Worm (Caenorhabditis elegans) whole organism, L1 larva: ENCODE results near the gene asna-1.

Experiments used
- C04F5.9 ChIP-seq: sonication (generic microtip); optimal IDR thresholded peaks from 2 replicates; lab custom pipeline; 2016; ENCODE audit warnings: missing genetic modification characterization, missing compliant biosample characterization
- C16A3.4 ChIP-seq: fragments of 150-350 bp; optimal IDR thresholded peaks from 2 replicates; lab custom pipeline; 2014; ENCODE audit warnings: missing biosample characterization, missing genetic modification characterization
- aly-2 ChIP-seq: fragments of 150-350 bp; optimal IDR thresholded peaks from 2 replicates; lab custom pipeline; 2014; ENCODE audit warnings: missing biosample characterization, missing genetic modification characterization
- blmp-1 ChIP-seq: fragments of 150-350 bp; optimal IDR thresholded peaks from 2 replicates; lab custom pipeline; 2014; ENCODE audit warnings: missing biosample characterization, missing genetic modification characterization
- ceh-90 ChIP-seq: sonication (generic microtip); optimal IDR thresholded peaks from 2 replicates; lab custom pipeline; 2016; ENCODE audit warnings: missing genetic modification characterization, missing compliant biosample characterization
- dpl-1 ChIP-seq, 3 experiments: fragments of 150-350 bp in 2 of 3; sonication (generic microtip) in 1 of 3; optimal IDR thresholded peaks; 2 replicates each; lab custom pipeline; 2014 to 2017; ENCODE audit warnings: missing biosample characterization in 3 of 3, missing genetic modification characterization in 3 of 3, missing genetic modification reagents in 3 of 3
- dsc-1 ChIP-seq: sonication (generic microtip); optimal IDR thresholded peaks from 2 replicates; lab custom pipeline; 2016; ENCODE audit warnings: mild to moderate bottlenecking, missing genetic modification characterization, missing compliant biosample characterization
- efl-1 ChIP-seq, 4 experiments: fragments of 150-350 bp; optimal IDR thresholded peaks in 3 of 4; peaks in 1 of 4; 1 replicate in 1 of 4; 2 replicates in 3 of 4; lab custom pipeline; 2014; ENCODE audit warnings: missing biosample characterization in 2 of 4, missing genetic modification characterization in 2 of 4, missing genetic modification reagents in 2 of 4
- efl-3 ChIP-seq: fragments of 200-800 bp; sonication (Bioruptor generic); optimal IDR thresholded peaks from 2 replicates; lab custom pipeline; 2018; ENCODE audit warnings: mild to moderate bottlenecking, missing genetic modification characterization, missing compliant biosample characterization
- egl-13 ChIP-seq: sonication (generic microtip); optimal IDR thresholded peaks from 2 replicates; lab custom pipeline; 2016; ENCODE audit warnings: missing genotype, missing genetic modification reagents, missing genetic modification characterization, missing compliant biosample characterization
- elt-3 ChIP-seq, 6 experiments: fragments of 150-350 bp in 1 of 6; sonication (generic microtip); optimal IDR thresholded peaks; 2 replicates each; lab custom pipeline; 2017 to 2018; ENCODE audit warnings: missing biosample characterization in 6 of 6, missing genetic modification characterization in 6 of 6, inconsistent platforms in 1 of 6
- fkh-8 ChIP-seq: sonication (generic microtip); optimal IDR thresholded peaks from 2 replicates; lab custom pipeline; 2016; ENCODE audit warnings: mild to moderate bottlenecking, missing genetic modification characterization, missing compliant biosample characterization
- hpl-2 ChIP-seq: fragments of 150-350 bp; optimal IDR thresholded peaks from 2 replicates; lab custom pipeline; 2014; ENCODE audit warnings: missing biosample characterization, missing genetic modification reagents, missing genetic modification characterization
- lin-13 ChIP-seq: fragments of 150-350 bp; optimal IDR thresholded peaks from 2 replicates; lab custom pipeline; 2014; ENCODE audit warnings: missing biosample characterization, missing genetic modification reagents, missing genetic modification characterization
- lin-14 ChIP-seq: fragments of 200-800 bp; sonication (Bioruptor generic); optimal IDR thresholded peaks from 2 replicates; lab custom pipeline; 2018; ENCODE audit warnings: mild to moderate bottlenecking, missing genetic modification characterization, moderate library complexity, missing compliant biosample characterization
- lin-15B ChIP-seq: fragments of 150-350 bp; sonication (generic microtip); optimal IDR thresholded peaks from 3 replicates; lab custom pipeline; 2014; ENCODE audit warnings: missing biosample characterization, missing genetic modification characterization
- lin-35 ChIP-seq, 2 experiments: fragments of 150-350 bp; optimal IDR thresholded peaks; 2 replicates each; lab custom pipeline; 2014; ENCODE audit warnings: missing biosample characterization in 2 of 2, missing genetic modification characterization in 2 of 2, missing genetic modification reagents in 2 of 2
- lin-39 ChIP-seq: fragments of 150-350 bp; optimal IDR thresholded peaks from 2 replicates; lab custom pipeline; 2014; ENCODE audit warnings: missing biosample characterization, missing genetic modification reagents, missing genetic modification characterization
- lsy-2 ChIP-seq, 2 experiments: fragments of 150-350 bp; optimal IDR thresholded peaks; 2 replicates each; lab custom pipeline; 2014; ENCODE audit warnings: missing biosample characterization in 2 of 2, missing genetic modification characterization in 2 of 2
- mdl-1 ChIP-seq, 2 experiments: fragments of 150-350 bp; optimal IDR thresholded peaks; 2 replicates each; lab custom pipeline; 2014 to 2017; ENCODE audit warnings: missing biosample characterization in 2 of 2, missing genetic modification characterization in 2 of 2, inconsistent platforms in 1 of 2
- mep-1 ChIP-seq: fragments of 150-350 bp; optimal IDR thresholded peaks from 2 replicates; lab custom pipeline; 2014; ENCODE audit warnings: missing biosample characterization, missing genetic modification characterization
- nhr-19 ChIP-seq: fragments of 200-800 bp; sonication (Bioruptor generic); conservative IDR thresholded peaks from 2 replicates; pipeline ENCODE4 v1.3.6; 2022; ENCODE audit warnings: missing genetic modification characterization, missing compliant biosample characterization
- nhr-20 ChIP-seq: sonication (generic microtip); optimal IDR thresholded peaks from 2 replicates; lab custom pipeline; 2016; ENCODE audit warnings: mild to moderate bottlenecking, missing genetic modification characterization, missing compliant biosample characterization
- nhr-71 ChIP-seq: sonication (generic microtip); optimal IDR thresholded peaks from 2 replicates; lab custom pipeline; 2016; ENCODE audit warnings: mild to moderate bottlenecking, missing genetic modification characterization, moderate library complexity, missing compliant biosample characterization
- nhr-84 ChIP-seq: sonication (generic microtip); optimal IDR thresholded peaks from 2 replicates; lab custom pipeline; 2017; ENCODE audit warnings: missing biosample characterization, missing genetic modification characterization
- nhr-85 ChIP-seq: sonication (generic microtip); peaks from one replicate; lab custom pipeline; 2016; ENCODE audit warnings: missing genetic modification characterization, inconsistent platforms, missing compliant biosample characterization
- nhr-90 ChIP-seq: sonication (generic microtip); optimal IDR thresholded peaks from 2 replicates; lab custom pipeline; 2016; ENCODE audit warnings: mild to moderate bottlenecking, missing genetic modification characterization, missing compliant biosample characterization; ENCODE audit not compliant: poor library complexity
- pqm-1 ChIP-seq: sonication (generic microtip); optimal IDR thresholded peaks from 3 replicates; lab custom pipeline; 2017; ENCODE audit warnings: missing biosample characterization, missing genetic modification characterization
- rnt-1 ChIP-seq: sonication (generic microtip); optimal IDR thresholded peaks from 2 replicates; lab custom pipeline; 2016; ENCODE audit warnings: mild to moderate bottlenecking, missing genetic modification characterization, moderate library complexity, missing compliant biosample characterization
- skn-1 ChIP-seq: fragments of 150-350 bp; optimal IDR thresholded peaks from 2 replicates; lab custom pipeline; 2014; ENCODE audit warnings: missing biosample characterization, missing genetic modification characterization
- snu-23 ChIP-seq: sonication (generic microtip); optimal IDR thresholded peaks from 2 replicates; lab custom pipeline; 2016; ENCODE audit warnings: missing genetic modification characterization, missing compliant biosample characterization
- swsn-7 ChIP-seq: sonication (generic microtip); optimal IDR thresholded peaks from 2 replicates; lab custom pipeline; 2016; ENCODE audit warnings: missing genetic modification characterization, missing compliant biosample characterization
- tlp-1 ChIP-seq: fragments of 150-350 bp; optimal IDR thresholded peaks from 2 replicates; lab custom pipeline; 2014; ENCODE audit warnings: missing biosample characterization, missing genetic modification characterization
- unc-30 ChIP-seq: sonication (generic microtip); optimal IDR thresholded peaks from 2 replicates; lab custom pipeline; 2017; ENCODE audit warnings: missing biosample characterization, missing genetic modification characterization
- unc-62 ChIP-seq: fragments of 150-350 bp; optimal IDR thresholded peaks from 2 replicates; lab custom pipeline; 2014; ENCODE audit warnings: missing biosample characterization, missing genetic modification reagents, missing genetic modification characterization
- vab-15 ChIP-seq: sonication (generic microtip); optimal IDR thresholded peaks from 2 replicates; lab custom pipeline; 2017; ENCODE audit warnings: missing genotype, mild to moderate bottlenecking, missing genetic modification characterization, missing compliant biosample characterization
- xbp-1 ChIP-seq: sonication (generic microtip); optimal IDR thresholded peaks from 2 replicates; lab custom pipeline; 2016; ENCODE audit warnings: missing genetic modification characterization, missing compliant biosample characterization
- zag-1 ChIP-seq: fragments of 150-350 bp; optimal IDR thresholded peaks from 2 replicates; lab custom pipeline; 2014; ENCODE audit warnings: missing biosample characterization, missing genetic modification characterization
- zip-4 ChIP-seq: fragments of 200-800 bp; sonication (Bioruptor generic); optimal IDR thresholded peaks from 2 replicates; lab custom pipeline; 2018; ENCODE audit warnings: mild to moderate bottlenecking, missing genetic modification characterization, moderate library complexity, missing compliant biosample characterization
- ztf-11 ChIP-seq, 2 experiments: sonication (generic microtip); optimal IDR thresholded peaks; 2 replicates each; lab custom pipeline; 2016 to 2017; ENCODE audit warnings: missing genetic modification characterization in 2 of 2, missing biosample characterization in 1 of 2, missing compliant biosample characterization in 1 of 2
- ztf-4 ChIP-seq: fragments of 150-350 bp; optimal IDR thresholded peaks from 2 replicates; lab custom pipeline; 2014; ENCODE audit warnings: missing biosample characterization, missing genetic modification characterization

The asna-1 gene

ce11 chrIII:8922061-8922460 is 27.2 kb downstream of the asna-1 start (continued):
- TF ChIP-seq nhr-84 (tag; lab: Kevin White, UChicago) = no peak
- no peak for TF ChIP-seq xbp-1 (tag; lab: Kevin White, UChicago)
- TF ChIP-seq lin-35 (GFP tag; optimal IDR thresholded peaks at IDR 0.05; lab: Kevin White, UChicago) = peak in 1 of 2 experiments; percentile 14
- TF ChIP-seq ztf-4 (tag; lab: Kevin White, UChicago) = peak; percentile 77
- peak; percentile 20 for TF ChIP-seq swsn-7 (tag; lab: Kevin White, UChicago)
- TF ChIP-seq nhr-85 (tag; lab: Kevin White, UChicago) = peak; percentile 73
- TF ChIP-seq dsc-1 (tag; lab: Kevin White, UChicago) = no peak
- TF ChIP-seq lin-13 (GFP tag; lab: Kevin White, UChicago) = no peak
- no peak for TF ChIP-seq efl-3
- no peak for TF ChIP-seq C16A3.4 (tag; lab: Kevin White, UChicago)
- TF ChIP-seq hpl-2 = no peak
- no peak for TF ChIP-seq vab-15 (tag; lab: Kevin White, UChicago)
- TF ChIP-seq egl-13 (tag; lab: Kevin White, UChicago) = no peak
- TF ChIP-seq rnt-1 (tag; lab: Kevin White, UChicago) = no peak
- TF ChIP-seq lsy-2 (tag; optimal IDR thresholded peaks at IDR 0.05; lab: Kevin White, UChicago) = peak in 1 of 2 experiments; percentile 25
- TF ChIP-seq unc-62 (GFP tag; lab: Kevin White, UChicago) = no peak
- TF ChIP-seq C04F5.9 (tag; lab: Kevin White, UChicago) = no peak
- TF ChIP-seq fkh-8 (tag; lab: Kevin White, UChicago) = no peak

ce11 chrIII:8923240-8923734 is 28.4 kb downstream of the asna-1 start, which contains the start of gene glb-1:
Gene glb-1 (minus strand): TSS chrIII:8923290.
- TF ChIP-seq elt-3 (tag; optimal IDR thresholded peaks at IDR 0.05; lab: Kevin White, UChicago) (peak in 1 of 6 experiments; percentile 3), dpl-1 (GFP tag; optimal IDR thresholded peaks at IDR 0.05; lab: Kevin White, UChicago) (peak in 2 of 3 experiments; percentile 8 to 25), mdl-1 (tag; optimal IDR thresholded peaks at IDR 0.05; lab: Kevin White, UChicago) (no peak), nhr-71 (tag; lab: Kevin White, UChicago) (peak; percentile 3), pqm-1 (tag; lab: Kevin White, UChicago) (no peak), aly-2 (tag; lab: Kevin White, UChicago) (no peak), snu-23 (GFP tag; lab: Kevin White, UChicago) (peak; percentile 30), ztf-11 (tag; optimal IDR thresholded peaks at IDR 0.05; lab: Kevin White, UChicago) (no peak), blmp-1 (peak; percentile 69), zip-4 (no peak), nhr-20 (tag; lab: Kevin White, UChicago) (peak; percentile 67), nhr-85 (tag; lab: Kevin White, UChicago) (peak; percentile 81), lsy-2 (tag; optimal IDR thresholded peaks at IDR 0.05; lab: Kevin White, UChicago) (peak; percentile 17), nhr-90 (tag; lab: Kevin White, UChicago) (no peak), efl-1 (optimal IDR thresholded peaks at IDR 0.05; lab: Kevin White, UChicago) (peak in 1 of 2 experiments; percentile 2), efl-1 (GFP tag; optimal IDR thresholded peaks at IDR 0.05 in 1 of 2; lab: Kevin White, UChicago) (no peak), nhr-19 (GFP tag; lab: Robert Waterston, UW) (no peak), egl-13 (tag; lab: Kevin White, UChicago) (no peak), mep-1 (peak; percentile 35), skn-1 (peak; percentile 85), lin-14 (GFP tag; lab: Kevin White, UChicago) (peak; percentile 72)
- TF ChIP-seq, all 84 proteins: peak for 12

ce11 chrIII:8923937-8924336 is 29.1 kb downstream of the asna-1 start, which contains the start of gene ZK637.12:
Gene ZK637.12 (plus strand): TSS chrIII:8924237.
- no peak for TF ChIP-seq ztf-11 (tag; optimal IDR thresholded peaks at IDR 0.05; lab: Kevin White, UChicago)
- no peak for TF ChIP-seq zag-1
- no peak for TF ChIP-seq lin-15B
- no peak for TF ChIP-seq unc-30 (tag; lab: Kevin White, UChicago)
- no peak for TF ChIP-seq lin-14 (GFP tag; lab: Kevin White, UChicago)
- TF ChIP-seq tlp-1 (tag; lab: Kevin White, UChicago) = no peak
- no peak for TF ChIP-seq ceh-90 (tag; lab: Kevin White, UChicago)
- TF ChIP-seq snu-23 (GFP tag; lab: Kevin White, UChicago) = no peak
- no peak for TF ChIP-seq efl-3
- TF ChIP-seq lin-39 (tag; lab: Kevin White, UChicago) = no peak
